ENCODE assay signal across 3 fruit fly cellular contexts in genomic region chr3R:29755248-29755647, dm6.
A peak's percentile ranks its signal among the peaks of the same experiment; 100 is the strongest.
TF ChIP-seq lines count a peak whose summit lies in the region.

No protein-coding gene starts in this region.

- TF ChIP-seq CTCF in whole organism, embryonic (GFP tag; optimal IDR thresholded peaks at IDR 0.05; lab: Kevin White, UChicago): no peak

TF ChIP-seq in whole organism, embryonic, 481 proteins besides CTCF, POLR2A, EP300 and RAD21 (continues in another document):
- TF ChIP-seq CG14441 (GFP tag; IDR thresholded peaks at IDR 0.05; lab: Robert Waterston, UW) (peak; percentile 66), Taf1 (GFP tag; IDR thresholded peaks at IDR 0.05; lab: Robert Waterston, UW) (no peak), CG2889 (GFP tag; IDR thresholded peaks at IDR 0.05; lab: Robert Waterston, UW) (no peak), CG7372 (GFP tag; IDR thresholded peaks at IDR 0.05; lab: Robert Waterston, UW) (0 out of 2 replicates have a peak, but pooled peaks have one; percentile 42), Poxn (GFP tag; IDR thresholded peaks at IDR 0.05; lab: Robert Waterston, UW) (no peak), Ets65A (GFP tag; lab: Kevin White, UChicago) (peak; percentile 32), prd (optimal IDR thresholded peaks at IDR 0.05; lab: Kevin White, UChicago) (no peak), prd (GFP tag; IDR thresholded peaks at IDR 0.05; lab: Robert Waterston, UW) (peak; percentile 46; the same call in 1 of the 3 replicates), Elba2 (GFP tag; optimal IDR thresholded peaks at IDR 0.05; lab: Kevin White, UChicago) (no peak), lab (GFP tag; optimal IDR thresholded peaks at IDR 0.05; lab: Kevin White, UChicago) (no peak), CG6272 (GFP tag; IDR thresholded peaks at IDR 0.05; lab: Robert Waterston, UW) (peak; percentile 43; the same call in 1 of the 2 replicates), CG34422 (GFP tag; IDR thresholded peaks at IDR 0.05; lab: Robert Waterston, UW) (0 out of 3 replicates have a peak, but pooled peaks have one; percentile 29), CG17361 (GFP tag; IDR thresholded peaks at IDR 0.05; lab: Robert Waterston, UW) (no peak), tx (GFP tag; optimal IDR thresholded peaks at IDR 0.05; lab: Kevin White, UChicago) (no peak), NC2α (GFP tag; optimal IDR thresholded peaks at IDR 0.05; lab: Kevin White, UChicago) (no peak), ewg (GFP tag; optimal IDR thresholded peaks at IDR 0.05; lab: Kevin White, UChicago) (peak; percentile 17), tin (GFP tag; optimal IDR thresholded peaks at IDR 0.05; lab: Kevin White, UChicago) (peak; percentile 23), dysf (GFP tag; IDR thresholded peaks at IDR 0.05; lab: Robert Waterston, UW) (0 out of 3 replicates have a peak, but pooled peaks have one; percentile 42), CG10209 (GFP tag; optimal IDR thresholded peaks at IDR 0.05; lab: Kevin White, UChicago) (peak; percentile 7), CG6813 (GFP tag; optimal IDR thresholded peaks at IDR 0.05; lab: Kevin White, UChicago) (no peak), Med (GFP tag; lab: Kevin White, UChicago) (peak; percentile 55), row (GFP tag; IDR thresholded peaks at IDR 0.05; lab: Robert Waterston, UW) (peak; percentile 45), CG13424 (tag; optimal IDR thresholded peaks at IDR 0.05; lab: Kevin White, UChicago) (peak; percentile 30), ttk (GFP tag; IDR thresholded peaks at IDR 0.05; lab: Robert Waterston, UW) (0 out of 2 replicates have a peak, but pooled peaks have one; percentile 28), jigr1 (GFP tag; IDR thresholded peaks at IDR 0.05; lab: Robert Waterston, UW) (0 out of 3 replicates have a peak, but pooled peaks have one; percentile 30), Ptx1 (GFP tag; IDR thresholded peaks at IDR 0.05; lab: Robert Waterston, UW) (peak; percentile 23; the same call in 1 of the 2 replicates), chm (GFP tag; IDR thresholded peaks at IDR 0.05; lab: Robert Waterston, UW) (0 out of 2 replicates have a peak, but pooled peaks have one; percentile 22), CG11723 (GFP tag; optimal IDR thresholded peaks at IDR 0.05; lab: Kevin White, UChicago) (no peak), disco-r (GFP tag; optimal IDR thresholded peaks at IDR 0.05; lab: Kevin White, UChicago) (no peak)

TF ChIP-seq in whole organism, prepupa, 60 proteins besides CTCF, POLR2A, EP300 and RAD21 (continues in another document):
- TF ChIP-seq spab (GFP tag; optimal IDR thresholded peaks at IDR 0.05; lab: Kevin White, UChicago): no peak
- no peak for TF ChIP-seq fkh (GFP tag; optimal IDR thresholded peaks at IDR 0.05; lab: Kevin White, UChicago)
- no peak for TF ChIP-seq CG10631 (GFP tag; optimal IDR thresholded peaks at IDR 0.05; lab: Kevin White, UChicago)
- TF ChIP-seq CG8632 (GFP tag; optimal IDR thresholded peaks at IDR 0.05; lab: Kevin White, UChicago): no peak
- TF ChIP-seq Eip78C (GFP tag; lab: Kevin White, UChicago): peak; percentile 67
- peak; percentile 57 for TF ChIP-seq dsx (GFP tag; optimal IDR thresholded peaks at IDR 0.05; lab: Kevin White, UChicago; ENCODE audit: poor library complexity, severe bottlenecking)
- TF ChIP-seq Hr39 (GFP tag; optimal IDR thresholded peaks at IDR 0.05; lab: Kevin White, UChicago): no peak
- no peak for TF ChIP-seq topi (GFP tag; optimal IDR thresholded peaks at IDR 0.05; lab: Kevin White, UChicago)
- peak; percentile 90 for TF ChIP-seq eg (GFP tag; IDR thresholded peaks at IDR 0.05; lab: Robert Waterston, UW)
- peak; percentile 78 for TF ChIP-seq CG32006 (GFP tag; optimal IDR thresholded peaks at IDR 0.05; lab: Kevin White, UChicago)
- TF ChIP-seq acj6 (GFP tag; optimal IDR thresholded peaks at IDR 0.05; lab: Kevin White, UChicago): no peak
- no peak for TF ChIP-seq fd85E (GFP tag; optimal IDR thresholded peaks at IDR 0.05; lab: Kevin White, UChicago)
- peak; percentile 76 for TF ChIP-seq CG15336 (GFP tag; IDR thresholded peaks at IDR 0.05; lab: Robert Waterston, UW)
- peak; percentile 78 for TF ChIP-seq CG8119 (GFP tag; IDR thresholded peaks at IDR 0.05; lab: Robert Waterston, UW)
- TF ChIP-seq cyc (GFP tag; optimal IDR thresholded peaks at IDR 0.05; lab: Kevin White, UChicago): peak; percentile 5
- no peak for TF ChIP-seq CG10669 (GFP tag; optimal IDR thresholded peaks at IDR 0.05; lab: Kevin White, UChicago)
- no peak for TF ChIP-seq vri (GFP tag; optimal IDR thresholded peaks at IDR 0.05; lab: Kevin White, UChicago)
- no peak for TF ChIP-seq net (GFP tag; optimal IDR thresholded peaks at IDR 0.05; lab: Kevin White, UChicago)
- no peak for TF ChIP-seq Lpt (GFP tag; optimal IDR thresholded peaks at IDR 0.05; lab: Kevin White, UChicago)
- no peak for TF ChIP-seq CG11762 (GFP tag; optimal IDR thresholded peaks at IDR 0.05; lab: Kevin White, UChicago; ENCODE audit: insufficient read depth)
- TF ChIP-seq salr (GFP tag; optimal IDR thresholded peaks at IDR 0.05; lab: Kevin White, UChicago): peak in 1 of 2 experiments; percentile 15
- TF ChIP-seq CG8319 (GFP tag; optimal IDR thresholded peaks at IDR 0.05; lab: Kevin White, UChicago): no peak
- no peak for TF ChIP-seq CG31627 (GFP tag; optimal IDR thresholded peaks at IDR 0.05; lab: Kevin White, UChicago)
- no peak for TF ChIP-seq Met (GFP tag; optimal IDR thresholded peaks at IDR 0.05; lab: Kevin White, UChicago)
- no peak for TF ChIP-seq Ets21C (GFP tag; optimal IDR thresholded peaks at IDR 0.05; lab: Kevin White, UChicago)
- no peak for TF ChIP-seq CG6808 (GFP tag; optimal IDR thresholded peaks at IDR 0.05; lab: Kevin White, UChicago)
- TF ChIP-seq Sox15 (GFP tag; optimal IDR thresholded peaks at IDR 0.05; lab: Kevin White, UChicago): no peak
- no peak for TF ChIP-seq ss (GFP tag; optimal IDR thresholded peaks at IDR 0.05; lab: Kevin White, UChicago)
- TF ChIP-seq fd59A (GFP tag; optimal IDR thresholded peaks at IDR 0.05; lab: Kevin White, UChicago): no peak
- no peak for TF ChIP-seq CG1621 (tag; optimal IDR thresholded peaks at IDR 0.05; lab: Kevin White, UChicago)
- no peak for TF ChIP-seq CG7368 (GFP tag; optimal IDR thresholded peaks at IDR 0.05; lab: Kevin White, UChicago)
- no peak for TF ChIP-seq Eip93F (GFP tag; optimal IDR thresholded peaks at IDR 0.05; lab: Kevin White, UChicago)
- no peak for TF ChIP-seq CG34406 (GFP tag; optimal IDR thresholded peaks at IDR 0.05; lab: Kevin White, UChicago)
- peak; percentile 9 for TF ChIP-seq Sox14 (GFP tag; optimal IDR thresholded peaks at IDR 0.05; lab: Kevin White, UChicago)

TF ChIP-seq in whole organism, pupa, 21 proteins besides CTCF, POLR2A, EP300 and RAD21:
- TF ChIP-seq CG32121 (GFP tag; IDR thresholded peaks at IDR 0.05; lab: Robert Waterston, UW) (peak; percentile 87), CG4496 (GFP tag; IDR thresholded peaks at IDR 0.05; lab: Robert Waterston, UW) (peak; percentile 83), CG12605 (GFP tag; IDR thresholded peaks at IDR 0.05; lab: Robert Waterston, UW) (peak; percentile 40; the same call in 1 of the 2 replicates), Pif1A (GFP tag; optimal IDR thresholded peaks at IDR 0.05; lab: Kevin White, UChicago) (no peak), CG9948 (tag; optimal IDR thresholded peaks at IDR 0.05; lab: Kevin White, UChicago) (peak; percentile 7), rn (GFP tag; IDR thresholded peaks at IDR 0.05; lab: Robert Waterston, UW) (0 out of 2 replicates have a peak, but pooled peaks have one; percentile 52), Pif1B (GFP tag; optimal IDR thresholded peaks at IDR 0.05; lab: Kevin White, UChicago) (no peak), Snoo (tag; optimal IDR thresholded peaks at IDR 0.05; lab: Kevin White, UChicago) (no peak), CG10348 (GFP tag; IDR thresholded peaks at IDR 0.05; lab: Robert Waterston, UW) (peak; percentile 33; the same call in 1 of the 2 replicates), CG8301 (tag; optimal IDR thresholded peaks at IDR 0.05; lab: Kevin White, UChicago) (no peak), CG15710 (tag; optimal IDR thresholded peaks at IDR 0.05; lab: Kevin White, UChicago) (peak; percentile 3), CG14655 (GFP tag; optimal IDR thresholded peaks at IDR 0.05; lab: Kevin White, UChicago) (no peak), fd96Ca (GFP tag; IDR thresholded peaks at IDR 0.05; lab: Robert Waterston, UW) (peak; percentile 90), CG34367 (tag; optimal IDR thresholded peaks at IDR 0.05; lab: Kevin White, UChicago) (no peak), Ets98B (GFP tag; IDR thresholded peaks at IDR 0.05; lab: Robert Waterston, UW) (peak; percentile 87), CG8159 (tag; optimal IDR thresholded peaks at IDR 0.05; lab: Kevin White, UChicago) (no peak)

Comparison
In these comparisons a context has a peak if more than half of its experiments do, and no peak if none do; other contexts are left out.
1. Of the 7 proteins assayed by ChIP-seq in both whole organism, embryonic and whole organism, prepupa: peak only in whole organism, embryonic: none; only in whole organism, prepupa: none; in both: Gug; in neither: 6.